4 worm cellular contexts compared by ENCODE assay signal in genomic region chrIII:2966462-2966861, ce11.
TF ChIP-seq lines count a peak whose summit lies in the region.

No protein-coding gene starts in this region.

TF ChIP-seq in whole organism, L2 larva, 48 proteins besides CTCF, POLR2A, EP300 and RAD21 (continues in another document):
- peak; percentile 48 for TF ChIP-seq mab-5 (tag; optimal IDR thresholded peaks at IDR 0.05; lab: Kevin White, UChicago)
- TF ChIP-seq nhr-77 (tag; optimal IDR thresholded peaks at IDR 0.05; lab: Kevin White, UChicago), result no peak
- no peak for TF ChIP-seq nhr-6 (tag; optimal IDR thresholded peaks at IDR 0.05; lab: Kevin White, UChicago)
- TF ChIP-seq zag-1 (tag; optimal IDR thresholded peaks at IDR 0.05; lab: Kevin White, UChicago), result peak; percentile 70
- TF ChIP-seq unc-62 (GFP tag; optimal IDR thresholded peaks at IDR 0.05; lab: Kevin White, UChicago), result no peak
- TF ChIP-seq ZK546.5 (tag; optimal IDR thresholded peaks at IDR 0.05; lab: Kevin White, UChicago), result no peak
- TF ChIP-seq C34F6.9 (tag; optimal IDR thresholded peaks at IDR 0.05; lab: Kevin White, UChicago), result peak; percentile 89
- TF ChIP-seq ztf-11 (tag; optimal IDR thresholded peaks at IDR 0.05; lab: Kevin White, UChicago), result no peak
- TF ChIP-seq sma-3 (GFP tag; optimal IDR thresholded peaks at IDR 0.05; lab: Kevin White, UChicago), result peak; percentile 80
- no peak for TF ChIP-seq ceh-82 (tag; optimal IDR thresholded peaks at IDR 0.05; lab: Kevin White, UChicago)
- no peak for TF ChIP-seq ztf-1 (GFP tag; conservative IDR thresholded peaks at IDR 0.05; lab: Robert Waterston, UW)
- no peak for TF ChIP-seq elt-1 (tag; optimal IDR thresholded peaks at IDR 0.05; lab: Kevin White, UChicago)
- TF ChIP-seq nhr-10 (tag; optimal IDR thresholded peaks at IDR 0.05; lab: Kevin White, UChicago), result no peak
- TF ChIP-seq elt-3 (tag; optimal IDR thresholded peaks at IDR 0.05; lab: Kevin White, UChicago), result no peak
- no peak for TF ChIP-seq dmd-4 (tag; optimal IDR thresholded peaks at IDR 0.05; lab: Kevin White, UChicago)
- peak; percentile 75 for TF ChIP-seq crh-2 (tag; optimal IDR thresholded peaks at IDR 0.05; lab: Kevin White, UChicago)
- peak; percentile 39 for TF ChIP-seq blmp-1 (tag; optimal IDR thresholded peaks at IDR 0.05; lab: Kevin White, UChicago; ENCODE audit: insufficient read depth)
- TF ChIP-seq nhr-23 (tag; optimal IDR thresholded peaks at IDR 0.05; lab: Kevin White, UChicago), result no peak
- TF ChIP-seq lin-13 (GFP tag; optimal IDR thresholded peaks at IDR 0.05; lab: Kevin White, UChicago), result peak; percentile 91
- TF ChIP-seq lin-39 (tag; optimal IDR thresholded peaks at IDR 0.05; lab: Kevin White, UChicago), result no peak
- no peak for TF ChIP-seq unc-39 (tag; optimal IDR thresholded peaks at IDR 0.05; lab: Kevin White, UChicago)
- peak; percentile 18 for TF ChIP-seq sem-4 (tag; optimal IDR thresholded peaks at IDR 0.05; lab: Kevin White, UChicago)
- no peak for TF ChIP-seq mbf-1 (tag; optimal IDR thresholded peaks at IDR 0.05; lab: Kevin White, UChicago)
- TF ChIP-seq nhr-129 (tag; optimal IDR thresholded peaks at IDR 0.05; lab: Kevin White, UChicago), result peak; percentile 83

TF ChIP-seq in whole organism, L4 larva, 104 proteins besides CTCF, POLR2A, EP300 and RAD21 (continues in another document):
- TF ChIP-seq zfp-2 (tag; optimal IDR thresholded peaks at IDR 0.05; lab: Kevin White, UChicago), result no peak
- peak; percentile 80 for TF ChIP-seq ceh-20 (GFP tag; IDR thresholded peaks at IDR 0.05; lab: Robert Waterston, UW)
- no peak for TF ChIP-seq duxl-1 (tag; optimal IDR thresholded peaks at IDR 0.05; lab: Kevin White, UChicago; ENCODE audit: poor library complexity)
- TF ChIP-seq lim-7 (GFP tag; IDR thresholded peaks at IDR 0.05; lab: Robert Waterston, UW), result no peak
- peak; percentile 89 for TF ChIP-seq hlh-11 (tag; optimal IDR thresholded peaks at IDR 0.05; lab: Kevin White, UChicago)
- no peak for TF ChIP-seq Y105C5A.15 (GFP tag; IDR thresholded peaks at IDR 0.05; lab: Robert Waterston, UW)
- peak; percentile 79 for TF ChIP-seq tra-1 (GFP tag; IDR thresholded peaks at IDR 0.05; lab: Robert Waterston, UW)
- no peak for TF ChIP-seq zip-11 (GFP tag; IDR thresholded peaks at IDR 0.05; lab: Robert Waterston, UW)
- TF ChIP-seq Y75B8A.6 (GFP tag; IDR thresholded peaks at IDR 0.05; lab: Robert Waterston, UW), result no peak
- TF ChIP-seq F10B5.3 (tag; optimal IDR thresholded peaks at IDR 0.05; lab: Kevin White, UChicago), result no peak
- no peak for TF ChIP-seq zfp-3 (GFP tag; conservative IDR thresholded peaks at IDR 0.05; lab: Robert Waterston, UW)
- peak; percentile 28 for TF ChIP-seq spr-1 (tag; optimal IDR thresholded peaks at IDR 0.05; lab: Kevin White, UChicago)
- TF ChIP-seq nhr-6 (tag; optimal IDR thresholded peaks at IDR 0.05; lab: Kevin White, UChicago), result peak; percentile 30
- TF ChIP-seq egl-27 (tag; optimal IDR thresholded peaks at IDR 0.05; lab: Kevin White, UChicago), result no peak
- no peak for TF ChIP-seq skn-1 (tag; optimal IDR thresholded peaks at IDR 0.05; lab: Kevin White, UChicago)
- no peak for TF ChIP-seq nhr-111 (GFP tag; optimal IDR thresholded peaks at IDR 0.05; lab: Kevin White, UChicago)
- TF ChIP-seq dmd-6 (GFP tag; IDR thresholded peaks at IDR 0.05; lab: Robert Waterston, UW), result peak; percentile 65; the same call in 1 of the 2 replicates
- TF ChIP-seq mdl-1 (tag; optimal IDR thresholded peaks at IDR 0.05; lab: Kevin White, UChicago), result peak; percentile 1 to 80
- peak; percentile 53 for TF ChIP-seq dve-1 (tag; optimal IDR thresholded peaks at IDR 0.05; lab: Kevin White, UChicago; ENCODE audit: insufficient read depth)
- no peak for TF ChIP-seq nhr-25 (tag; optimal IDR thresholded peaks at IDR 0.05; lab: Kevin White, UChicago; ENCODE audit: borderline replicate concordance, insufficient read depth)
- TF ChIP-seq nhr-41 (GFP tag; IDR thresholded peaks at IDR 0.05; lab: Robert Waterston, UW), result no peak
- TF ChIP-seq attf-4 (tag; optimal IDR thresholded peaks at IDR 0.05; lab: Kevin White, UChicago), result no peak
- peak; percentile 80 for TF ChIP-seq lin-13 (GFP tag; optimal IDR thresholded peaks at IDR 0.05; lab: Kevin White, UChicago)
- no peak for TF ChIP-seq ZK546.5 (tag; optimal IDR thresholded peaks at IDR 0.05; lab: Kevin White, UChicago)

TF ChIP-seq in whole organism, late embryonic, 69 proteins besides CTCF, POLR2A, EP300 and RAD21:
- TF ChIP-seq rnt-1 (tag; optimal IDR thresholded peaks at IDR 0.05; lab: Kevin White, UChicago) (peak; percentile 46), F13H6.1 (tag; optimal IDR thresholded peaks at IDR 0.05; lab: Kevin White, UChicago) (peak; percentile 66), dmd-4 (tag; optimal IDR thresholded peaks at IDR 0.05; lab: Kevin White, UChicago; ENCODE audit: borderline replicate concordance) (no peak), unc-3 (GFP tag; conservative IDR thresholded peaks at IDR 0.05; lab: Robert Waterston, UW) (0 out of 2 replicates have a peak, but pooled peaks have one; percentile 22), unc-3 (tag; optimal IDR thresholded peaks at IDR 0.05; lab: Kevin White, UChicago) (no peak), unc-55 (GFP tag; optimal IDR thresholded peaks at IDR 0.05; lab: Kevin White, UChicago) (peak; percentile 45), nfya-1 (tag; optimal IDR thresholded peaks at IDR 0.05; lab: Kevin White, UChicago) (peak; percentile 72), pax-1 (tag; optimal IDR thresholded peaks at IDR 0.05; lab: Kevin White, UChicago) (no peak), tbx-2 (tag; optimal IDR thresholded peaks at IDR 0.05; lab: Kevin White, UChicago) (peak; percentile 75), ceh-31 (tag; optimal IDR thresholded peaks at IDR 0.05; lab: Kevin White, UChicago) (peak; percentile 75), hlh-30 (tag; optimal IDR thresholded peaks at IDR 0.05; lab: Kevin White, UChicago; ENCODE audit: insufficient read depth) (peak; percentile 84), ceh-18 (tag; optimal IDR thresholded peaks at IDR 0.05; lab: Kevin White, UChicago) (peak; percentile 77), C08G9.2 (tag; optimal IDR thresholded peaks at IDR 0.05; lab: Kevin White, UChicago) (no peak), ceh-19 (GFP tag; optimal IDR thresholded peaks at IDR 0.05; lab: Kevin White, UChicago) (peak; percentile 37), ref-2 (tag; optimal IDR thresholded peaks at IDR 0.05; lab: Kevin White, UChicago) (peak; percentile 57), ceh-34 (tag; optimal IDR thresholded peaks at IDR 0.05; lab: Kevin White, UChicago) (peak; percentile 43), unc-86 (tag; optimal IDR thresholded peaks at IDR 0.05; lab: Kevin White, UChicago) (peak; percentile 28), ceh-48 (tag; optimal IDR thresholded peaks at IDR 0.05; lab: Kevin White, UChicago) (peak; percentile 54), unc-42 (tag; optimal IDR thresholded peaks at IDR 0.05; lab: Kevin White, UChicago) (peak; percentile 75), ttx-3 (tag; optimal IDR thresholded peaks at IDR 0.05; lab: Kevin White, UChicago) (no peak), ets-4 (tag; optimal IDR thresholded peaks at IDR 0.05; lab: Kevin White, UChicago) (peak; percentile 14)

TF ChIP-seq in whole organism, mixed stage, embryonic, 35 proteins besides CTCF, POLR2A, EP300 and RAD21:
- TF ChIP-seq ztf-11 (tag; optimal IDR thresholded peaks at IDR 0.05; lab: Kevin White, UChicago) (no peak), blmp-1 (tag; optimal IDR thresholded peaks at IDR 0.05; lab: Kevin White, UChicago) (no peak), nhr-12 (tag; optimal IDR thresholded peaks at IDR 0.05; lab: Kevin White, UChicago) (no peak), ceh-43 (GFP tag; optimal IDR thresholded peaks at IDR 0.05; lab: Kevin White, UChicago) (no peak), pha-4 (tag; optimal IDR thresholded peaks at IDR 0.05; lab: Kevin White, UChicago) (peak; percentile 49), snpc-4 (tag; optimal IDR thresholded peaks at IDR 0.05; lab: Kevin White, UChicago) (no peak), hlh-1 (tag; optimal IDR thresholded peaks at IDR 0.05; lab: Kevin White, UChicago) (peak; percentile 18), elt-3 (tag; optimal IDR thresholded peaks at IDR 0.05; lab: Kevin White, UChicago) (no peak), ces-1 (GFP tag; optimal IDR thresholded peaks at IDR 0.05; lab: Kevin White, UChicago) (peak; percentile 65), sptf-1 (tag; optimal IDR thresholded peaks at IDR 0.05; lab: Kevin White, UChicago) (peak; percentile 52), ceh-39 (tag; optimal IDR thresholded peaks at IDR 0.05; lab: Kevin White, UChicago) (peak; percentile 7), unc-120 (tag; optimal IDR thresholded peaks at IDR 0.05; lab: Kevin White, UChicago; ENCODE audit: poor library complexity, severe bottlenecking) (peak; percentile 69), nhr-237 (tag; optimal IDR thresholded peaks at IDR 0.05; lab: Kevin White, UChicago) (peak; percentile 47), elt-1 (tag; optimal IDR thresholded peaks at IDR 0.05; lab: Kevin White, UChicago; ENCODE audit: borderline replicate concordance, insufficient read depth) (no peak), ham-2 (GFP tag; optimal IDR thresholded peaks at IDR 0.05; lab: Kevin White, UChicago) (peak; percentile 70), lin-13 (tag; optimal IDR thresholded peaks at IDR 0.05; lab: Kevin White, UChicago) (peak; percentile 70), lsy-2 (tag; optimal IDR thresholded peaks at IDR 0.05; lab: Kevin White, UChicago) (peak; percentile 77), ceh-83 (GFP tag; optimal IDR thresholded peaks at IDR 0.05; lab: Kevin White, UChicago) (no peak), mep-1 (tag; optimal IDR thresholded peaks at IDR 0.05; lab: Kevin White, UChicago) (peak; percentile 46)
